Worm (Caenorhabditis elegans) whole organism, L1 larva: ENCODE measurements around the gene old-2.

Experiments
- ama-1 ChIP-seq: fragments of 150-350 bp; optimal IDR thresholded peaks from 2 replicates; lab custom pipeline; 2014
- lin-13 ChIP-seq: fragments of 150-350 bp; optimal IDR thresholded peaks from 2 replicates; lab custom pipeline; 2014; ENCODE audit warnings: missing biosample characterization, missing genetic modification reagents, missing genetic modification characterization
- lin-39 ChIP-seq: fragments of 150-350 bp; optimal IDR thresholded peaks from 2 replicates; lab custom pipeline; 2014; ENCODE audit warnings: missing biosample characterization, missing genetic modification reagents, missing genetic modification characterization
- lsy-2 ChIP-seq, 2 experiments: fragments of 150-350 bp; optimal IDR thresholded peaks; 2 replicates each; lab custom pipeline; 2014; ENCODE audit warnings: missing biosample characterization in 2 of 2, missing genetic modification characterization in 2 of 2
- unc-62 ChIP-seq: fragments of 150-350 bp; optimal IDR thresholded peaks from 2 replicates; lab custom pipeline; 2014; ENCODE audit warnings: missing biosample characterization, missing genetic modification reagents, missing genetic modification characterization
- zip-4 ChIP-seq: fragments of 200-800 bp; sonication (Bioruptor generic); optimal IDR thresholded peaks from 2 replicates; lab custom pipeline; 2018; ENCODE audit warnings: mild to moderate bottlenecking, missing genetic modification characterization, moderate library complexity, missing compliant biosample characterization

DNA sequence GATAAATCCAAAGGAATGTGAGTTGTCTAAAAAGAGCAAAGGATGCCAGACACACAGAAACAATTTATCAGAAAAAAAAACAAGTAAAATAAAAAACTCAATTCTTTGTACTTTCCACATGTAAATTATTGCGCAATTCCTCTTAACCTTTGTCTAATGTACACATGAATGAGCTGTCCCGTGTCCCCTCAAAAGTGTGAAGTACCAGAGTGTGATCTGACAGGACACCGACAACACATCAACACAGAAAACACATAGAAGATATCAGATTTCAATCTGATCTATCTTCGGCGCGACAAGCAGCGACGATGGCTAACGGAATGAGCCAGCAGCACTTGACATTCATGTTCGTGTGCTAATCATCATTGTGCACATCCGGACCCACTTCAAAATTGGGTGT is 20.9 kb downstream of the old-2 start:
- no peak for TF ChIP-seq lin-39 (tag; lab: Kevin White, UChicago)
- no peak for TF ChIP-seq ama-1
- TF ChIP-seq unc-62 (GFP tag; lab: Kevin White, UChicago), result no peak
- no peak for TF ChIP-seq lin-13 (GFP tag; lab: Kevin White, UChicago)
- TF ChIP-seq zip-4 (GFP tag; lab: Kevin White, UChicago), result no peak
- no peak for TF ChIP-seq lsy-2 (tag; optimal IDR thresholded peaks at IDR 0.05; lab: Kevin White, UChicago)
